Fruit fly (Drosophila melanogaster) whole organism, wandering third instar larva: ENCODE measurements around the gene CG42815.

ENCODE experiments used
- Abd-B ChIP-seq: fragments of >200 bp; optimal IDR thresholded peaks from 2 replicates; lab custom pipeline; 2017; ENCODE audit warnings: missing biosample characterization, missing genetic modification characterization
- CG32264 ChIP-seq: fragments of 200-800 bp; sonication (Bioruptor generic); optimal IDR thresholded peaks from 2 replicates; lab custom pipeline; 2016; ENCODE audit warnings: missing biosample characterization, missing genetic modification characterization
- CG9705 ChIP-seq: fragments of 200-800 bp; sonication (Bioruptor generic); optimal IDR thresholded peaks from 2 replicates; lab custom pipeline; 2018; ENCODE audit warnings: missing biosample characterization, mild to moderate bottlenecking, missing genetic modification characterization
- CrebA ChIP-seq: fragments of 200-800 bp; sonication (Bioruptor generic); optimal IDR thresholded peaks from 2 replicates; lab custom pipeline; 2016; ENCODE audit warnings: missing biosample characterization, mild to moderate bottlenecking, missing genetic modification characterization, borderline replicate concordance
- Dfd ChIP-seq: fragments of >200 bp; optimal IDR thresholded peaks from 2 replicates; lab custom pipeline; 2017; ENCODE audit warnings: missing biosample characterization, missing genetic modification characterization
- Dif ChIP-seq: fragments of 200-275, 200-300 bp; sonication (Bioruptor generic); optimal IDR thresholded peaks from 2 replicates; lab custom pipeline; 2018; ENCODE audit warnings: missing biosample characterization, missing genetic modification characterization; ENCODE audit not compliant: partially characterized antibody
- GATAd ChIP-seq: sonication (Bioruptor generic); optimal IDR thresholded peaks from 2 replicates; lab custom pipeline; 2016; ENCODE audit warnings: missing biosample characterization, missing genetic modification characterization
- HLH106 ChIP-seq: fragments of 200-800 bp; optimal IDR thresholded peaks from 3 replicates; lab custom pipeline; 2019; ENCODE audit warnings: missing biosample characterization, mild to moderate bottlenecking, missing genetic modification characterization, moderate library complexity
- Hnf4 ChIP-seq: fragments of 200-800 bp; sonication (Bioruptor generic); optimal IDR thresholded peaks from 2 replicates; lab custom pipeline; 2016; ENCODE audit warnings: missing biosample characterization, mild to moderate bottlenecking, missing genetic modification characterization
- Hr78 ChIP-seq: fragments of >200 bp; optimal IDR thresholded peaks from 2 replicates; lab custom pipeline; 2017; ENCODE audit warnings: missing biosample characterization, missing genetic modification characterization
- Hr83 ChIP-seq: fragments of 200-300 bp; sonication (Bioruptor generic); optimal IDR thresholded peaks from 2 replicates; lab custom pipeline; 2016; ENCODE audit warnings: missing biosample characterization, mild to moderate bottlenecking, missing genetic modification characterization, moderate library complexity; ENCODE audit not compliant: poor library complexity, severe bottlenecking
- Jra ChIP-seq: sonication (Bioruptor generic); optimal IDR thresholded peaks from 2 replicates; lab custom pipeline; 2016; ENCODE audit warnings: missing biosample characterization, missing genetic modification characterization
- Mio ChIP-seq: sonication (Bioruptor generic); optimal IDR thresholded peaks from 2 replicates; lab custom pipeline; 2016; ENCODE audit warnings: missing biosample characterization, missing genetic modification characterization
- Myc ChIP-seq: fragments of >200 bp; optimal IDR thresholded peaks from 2 replicates; lab custom pipeline; 2017
- N ChIP-seq: fragments of >200 bp; optimal IDR thresholded peaks from 2 replicates; lab custom pipeline; 2018; ENCODE audit warnings: missing biosample characterization, missing external identifiers, missing genetic modification characterization
- OdsH ChIP-seq: fragments of 200-800 bp; sonication (Bioruptor generic); optimal IDR thresholded peaks from 2 replicates; lab custom pipeline; 2016; ENCODE audit warnings: missing biosample characterization, mild to moderate bottlenecking, missing genetic modification characterization
- Rel ChIP-seq, 2 experiments: fragments of 200-800 bp; sonication (Bioruptor generic) in 1 of 2; optimal IDR thresholded peaks; 2 replicates in 1 of 2; 3 replicates in 1 of 2; lab custom pipeline; 2016 to 2019; ENCODE audit warnings: mild to moderate bottlenecking in 2 of 2, missing biosample characterization in 2 of 2, missing genetic modification characterization in 2 of 2, moderate library complexity in 1 of 2
- Sp1 ChIP-seq: fragments of 200-800 bp; sonication (Bioruptor generic); optimal IDR thresholded peaks from 3 replicates; lab custom pipeline; 2019; ENCODE audit warnings: missing biosample characterization, mild to moderate bottlenecking, missing genetic modification characterization, moderate library complexity
- Vsx2 ChIP-seq: fragments of 200-300, 225-300 bp; sonication (Bioruptor generic); optimal IDR thresholded peaks from 2 replicates; lab custom pipeline; 2018; ENCODE audit warnings: missing biosample characterization, missing genetic modification characterization; ENCODE audit not compliant: partially characterized antibody
- br ChIP-seq: fragments of 200-800 bp; sonication (Bioruptor generic); optimal IDR thresholded peaks from 2 replicates; lab custom pipeline; 2016; ENCODE audit warnings: missing biosample characterization, missing genetic modification characterization
- brk ChIP-seq: fragments of 200-800 bp; sonication (Bioruptor generic); optimal IDR thresholded peaks from 2 replicates; lab custom pipeline; 2016; ENCODE audit warnings: missing biosample characterization, mild to moderate bottlenecking, missing genetic modification characterization
- dl ChIP-seq, 2 experiments: fragments of 175-275, 200-275 bp in 1 of 2; fragments of 200-275 bp in 1 of 2; sonication (Bioruptor generic); optimal IDR thresholded peaks; lab custom pipeline; 2018; ENCODE audit warnings: mild to moderate bottlenecking in 2 of 2, missing biosample characterization in 2 of 2, missing genetic modification characterization in 2 of 2, moderate library complexity in 2 of 2; ENCODE audit not compliant: partially characterized antibody in 2 of 2, insufficient read depth in 1 of 2
- dmrt93B ChIP-seq: fragments of 200-800 bp; sonication (Bioruptor generic); optimal IDR thresholded peaks from 2 replicates; lab custom pipeline; 2018; ENCODE audit warnings: missing biosample characterization, mild to moderate bottlenecking, missing genetic modification characterization
- dsf ChIP-seq: sonication (Bioruptor generic); optimal IDR thresholded peaks from 2 replicates; lab custom pipeline; 2016; ENCODE audit warnings: missing biosample characterization, missing genetic modification characterization, borderline replicate concordance
- ey ChIP-seq: fragments of 200-800 bp; sonication (Bioruptor generic); optimal IDR thresholded peaks from 2 replicates; lab custom pipeline; 2016; ENCODE audit warnings: missing biosample characterization, missing genetic modification characterization
- foxo ChIP-seq, 2 experiments: fragments of 200-800 bp; sonication (Bioruptor generic); optimal IDR thresholded peaks; 2 replicates in 1 of 2; 3 replicates in 1 of 2; lab custom pipeline; 2016 to 2017; ENCODE audit warnings: missing biosample characterization in 2 of 2, missing genetic modification characterization in 2 of 2
- fru ChIP-seq: fragments of 200-800 bp; sonication (Bioruptor generic); optimal IDR thresholded peaks from 3 replicates; lab custom pipeline; 2016; ENCODE audit warnings: missing biosample characterization, mild to moderate bottlenecking, missing genetic modification characterization
- h ChIP-seq: fragments of 200-800 bp; sonication (Bioruptor generic); optimal IDR thresholded peaks from 3 replicates; lab custom pipeline; 2016; ENCODE audit warnings: missing biosample characterization, mild to moderate bottlenecking, missing genetic modification characterization
- jim ChIP-seq: fragments of 175-275, 200-325 bp; sonication (Bioruptor generic); optimal IDR thresholded peaks from 2 replicates; lab custom pipeline; 2016; ENCODE audit warnings: missing biosample characterization, mild to moderate bottlenecking, missing genetic modification characterization
- lola ChIP-seq: fragments of >200 bp; optimal IDR thresholded peaks from 2 replicates; lab custom pipeline; 2017; ENCODE audit warnings: missing biosample characterization, missing genetic modification characterization
- psq ChIP-seq: fragments of 200-800 bp; sonication (Bioruptor generic); optimal IDR thresholded peaks from 3 replicates; lab custom pipeline; 2017; ENCODE audit warnings: missing biosample characterization, mild to moderate bottlenecking, missing genetic modification characterization, moderate library complexity
- rgr ChIP-seq: fragments of 200-800 bp; sonication (Bioruptor generic); optimal IDR thresholded peaks from 3 replicates; lab custom pipeline; 2016; ENCODE audit warnings: missing biosample characterization, mild to moderate bottlenecking, missing genetic modification characterization
- sage ChIP-seq: fragments of 200-800 bp; sonication (Bioruptor generic); optimal IDR thresholded peaks from 2 replicates; lab custom pipeline; 2016; ENCODE audit warnings: missing biosample characterization, mild to moderate bottlenecking, missing genetic modification characterization
- sv ChIP-seq: fragments of 200-800 bp; sonication (Bioruptor generic); optimal IDR thresholded peaks from 3 replicates; lab custom pipeline; 2016; ENCODE audit warnings: missing biosample characterization, missing genetic modification characterization
- tai ChIP-seq: sonication (Bioruptor generic); optimal IDR thresholded peaks from 2 replicates; lab custom pipeline; 2016; ENCODE audit warnings: missing biosample characterization, missing genetic modification characterization
- usp ChIP-seq: fragments of >200 bp; optimal IDR thresholded peaks from 2 replicates; lab custom pipeline; 2017; ENCODE audit warnings: missing biosample characterization, missing genetic modification characterization

Gene CG42815

dm6 chr3L:17817821-17818220 lies 26.5 kb upstream of the CG42815 start, which contains the start of gene Ir75a:
Ir75a (minus strand) TSS chr3L:17817921.
- TF ChIP-seq CG9705 (GFP tag; lab: Kevin White, UChicago) (no peak), Dif (GFP tag; lab: Kevin White, UChicago) (no peak), Abd-B (no peak), OdsH (GFP tag; lab: Kevin White, UChicago) (no peak), Dfd (GFP tag; lab: Kevin White, UChicago) (no peak), Myc (lab: Kevin White, UChicago) (no peak), fru (GFP tag; lab: Kevin White, UChicago) (no peak), CG32264 (GFP tag; lab: Kevin White, UChicago) (no peak), ey (GFP tag; lab: Kevin White, UChicago) (no peak), brk (GFP tag; lab: Kevin White, UChicago) (no peak), Hnf4 (GFP tag; lab: Kevin White, UChicago) (no peak), HLH106 (tag; lab: Kevin White, UChicago) (no peak), Jra (GFP tag; lab: Kevin White, UChicago) (no peak), CrebA (no peak), Sp1 (no peak), usp (GFP tag; lab: Kevin White, UChicago) (no peak), Rel (GFP tag; optimal IDR thresholded peaks at IDR 0.05; lab: Kevin White, UChicago) (no peak), Rel (tag; optimal IDR thresholded peaks at IDR 0.05; lab: Kevin White, UChicago) (no peak), dsf (GFP tag; lab: Kevin White, UChicago) (no peak)
- TF ChIP-seq, all 38 proteins: peak for 0

dm6 chr3L:17814036-17814435 lies 22.8 kb upstream of the CG42815 start, which contains the start of gene Cln3:
Cln3 (minus strand) TSS chr3L:17814119.
- TF ChIP-seq CrebA = peak; percentile 86
- TF ChIP-seq Rel (GFP tag; optimal IDR thresholded peaks at IDR 0.05; lab: Kevin White, UChicago) = peak; percentile 32
- TF ChIP-seq Rel (tag; optimal IDR thresholded peaks at IDR 0.05; lab: Kevin White, UChicago) = no peak
- TF ChIP-seq Sp1 = no peak
- peak; percentile 19 for TF ChIP-seq Vsx2 (GFP tag; lab: Kevin White, UChicago)

dm6 chr3L:17808597-17809213 lies 17.4 kb upstream of the CG42815 start, which contains the start of gene CG32191:
CG32191 (minus strand) TSS chr3L:17809146.
- TF ChIP-seq dmrt93B (GFP tag; lab: Kevin White, UChicago) = no peak

dm6 chr3L:17806357-17807025 lies 15.2 kb upstream of the CG42815 start, which contains the start of gene CG32187:
CG32187 (minus strand) TSS chr3L:17806365.
- TF ChIP-seq dl (GFP tag; optimal IDR thresholded peaks at IDR 0.05; lab: Kevin White, UChicago; ENCODE audit: insufficient read depth in 1 of 2, partially characterized antibody in 2 of 2) (no peak), tai (no peak), Mio (GFP tag; lab: Kevin White, UChicago) (no peak), Hr78 (GFP tag; lab: Kevin White, UChicago) (no peak), usp (GFP tag; lab: Kevin White, UChicago) (no peak), psq (GFP tag; lab: Kevin White, UChicago) (no peak)
- TF ChIP-seq, all 38 proteins: peak for 0

- TF ChIP-seq GATAd (GFP tag; lab: Kevin White, UChicago) (no peak), lola (no peak), h (GFP tag; lab: Kevin White, UChicago) (no peak), fru (GFP tag; lab: Kevin White, UChicago) (no peak), rgr (GFP tag; lab: Kevin White, UChicago) (peak; percentile 36), Sp1 (no peak), sv (no peak), tai (no peak), psq (GFP tag; lab: Kevin White, UChicago) (peak; percentile 3), sage (GFP tag; lab: Kevin White, UChicago) (no peak), CG32264 (GFP tag; lab: Kevin White, UChicago) (no peak), Jra (GFP tag; lab: Kevin White, UChicago) (no peak), Hr83 (GFP tag; lab: Kevin White, UChicago) (no peak), Hnf4 (GFP tag; lab: Kevin White, UChicago) (no peak), jim (no peak), br (GFP tag; lab: Kevin White, UChicago) (no peak), Vsx2 (GFP tag; lab: Kevin White, UChicago) (no peak), CrebA (no peak), Myc (lab: Kevin White, UChicago) (peak; percentile 61), CG9705 (GFP tag; lab: Kevin White, UChicago) (no peak), Rel (GFP tag; optimal IDR thresholded peaks at IDR 0.05; lab: Kevin White, UChicago) (no peak), Rel (tag; optimal IDR thresholded peaks at IDR 0.05; lab: Kevin White, UChicago) (no peak), foxo (GFP tag; optimal IDR thresholded peaks at IDR 0.05; lab: Kevin White, UChicago) (peak in 1 of 2 experiments; percentile 44), ey (GFP tag; lab: Kevin White, UChicago) (no peak), Mio (GFP tag; lab: Kevin White, UChicago) (no peak), Abd-B (no peak), Dif (GFP tag; lab: Kevin White, UChicago) (no peak), N (GFP tag; lab: Kevin White, UChicago) (no peak), brk (GFP tag; lab: Kevin White, UChicago) (no peak)
These were observed 13.2 kb upstream of the CG42815 start, which contains the start of gene ais for dm6 chr3L:17804511-17804910. ais (minus strand) TSS chr3L:17804715.
